Worm (Caenorhabditis elegans): Measurements from ENCODE around the gene fbxb-52.
A peak's percentile ranks its signal among the peaks of the same experiment; 100 is the strongest.

fbxb-52 gene

ce11 chrII:1517354-1517753, 33.0 kb downstream of the fbxb-52 start, which contains the start of gene math-45:
Gene math-45, minus strand, starts transcription at chrII:1517454.
- no peak for TF ChIP-seq nhr-12 (tag; optimal IDR thresholded peaks at IDR 0.05)
- no peak for TF ChIP-seq fos-1 (tag; optimal IDR thresholded peaks at IDR 0.05)
- TF ChIP-seq R02D3.7 (tag; optimal IDR thresholded peaks at IDR 0.05), result no peak
- no peak for TF ChIP-seq unc-55 (GFP tag; optimal IDR thresholded peaks at IDR 0.05)
- TF ChIP-seq nhr-21 (tag; optimal IDR thresholded peaks at IDR 0.05), result no peak
- TF ChIP-seq gmeb-1 (tag; optimal IDR thresholded peaks at IDR 0.05), result no peak
- no peak for TF ChIP-seq ZK546.5 (tag; optimal IDR thresholded peaks at IDR 0.05)
- TF ChIP-seq lin-13 (GFP tag; optimal IDR thresholded peaks at IDR 0.05), result no peak
- no peak for TF ChIP-seq nhr-77 (tag; optimal IDR thresholded peaks at IDR 0.05)

- TF ChIP-seq mbf-1 (tag; optimal IDR thresholded peaks at IDR 0.05) (no peak), mdl-1 (tag; optimal IDR thresholded peaks at IDR 0.05) (no peak), skn-1 (tag; optimal IDR thresholded peaks at IDR 0.05) (no peak), C34F6.9 (tag; optimal IDR thresholded peaks at IDR 0.05) (no peak), lsy-2 (tag; optimal IDR thresholded peaks at IDR 0.05) (no peak), zag-1 (tag; optimal IDR thresholded peaks at IDR 0.05) (no peak), unc-55 (GFP tag; optimal IDR thresholded peaks at IDR 0.05) (no peak), dmd-4 (tag; optimal IDR thresholded peaks at IDR 0.05) (no peak), nhr-237 (tag; optimal IDR thresholded peaks at IDR 0.05) (no peak), nhr-23 (tag; optimal IDR thresholded peaks at IDR 0.05) (no peak), elt-3 (tag; optimal IDR thresholded peaks at IDR 0.05) (no peak), sma-3 (GFP tag; optimal IDR thresholded peaks at IDR 0.05) (no peak), ceh-16 (tag; optimal IDR thresholded peaks at IDR 0.05) (no peak), elt-1 (tag; optimal IDR thresholded peaks at IDR 0.05) (no peak), ZK546.5 (tag; optimal IDR thresholded peaks at IDR 0.05) (no peak)
Measured at ce11 chrII:1504266-1504665, 46.1 kb downstream of the fbxb-52 start, which contains the start of gene fdgt-1. Gene fdgt-1, plus strand, starts transcription at chrII:1504566.

DNA sequence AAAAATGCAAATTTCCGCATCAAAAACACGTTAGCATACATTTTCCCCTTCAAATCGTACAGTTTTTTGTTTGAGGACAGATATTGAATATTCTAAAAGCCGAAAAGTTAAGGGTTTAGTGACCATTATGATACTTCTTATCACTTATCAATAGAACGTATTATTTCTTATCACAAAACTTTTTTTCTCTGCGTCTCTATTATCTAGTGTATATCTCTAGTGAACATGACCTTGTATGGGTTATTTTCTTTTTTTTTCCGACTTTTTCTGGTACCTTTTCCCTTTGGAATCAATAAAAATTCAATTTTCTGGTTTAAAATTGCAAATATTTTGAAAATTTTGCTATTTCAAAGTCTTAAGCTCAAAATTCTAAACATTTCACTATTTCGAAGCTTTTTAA, 46.7 kb downstream of the fbxb-52 start:
- peak; percentile 47 for TF ChIP-seq fos-1 (tag; optimal IDR thresholded peaks at IDR 0.05)
- TF ChIP-seq R02D3.7 (tag; optimal IDR thresholded peaks at IDR 0.05), result no peak
- no peak for TF ChIP-seq mbf-1 (tag; optimal IDR thresholded peaks at IDR 0.05)
- TF ChIP-seq ztf-11 (tag; optimal IDR thresholded peaks at IDR 0.05), result no peak

DNA sequence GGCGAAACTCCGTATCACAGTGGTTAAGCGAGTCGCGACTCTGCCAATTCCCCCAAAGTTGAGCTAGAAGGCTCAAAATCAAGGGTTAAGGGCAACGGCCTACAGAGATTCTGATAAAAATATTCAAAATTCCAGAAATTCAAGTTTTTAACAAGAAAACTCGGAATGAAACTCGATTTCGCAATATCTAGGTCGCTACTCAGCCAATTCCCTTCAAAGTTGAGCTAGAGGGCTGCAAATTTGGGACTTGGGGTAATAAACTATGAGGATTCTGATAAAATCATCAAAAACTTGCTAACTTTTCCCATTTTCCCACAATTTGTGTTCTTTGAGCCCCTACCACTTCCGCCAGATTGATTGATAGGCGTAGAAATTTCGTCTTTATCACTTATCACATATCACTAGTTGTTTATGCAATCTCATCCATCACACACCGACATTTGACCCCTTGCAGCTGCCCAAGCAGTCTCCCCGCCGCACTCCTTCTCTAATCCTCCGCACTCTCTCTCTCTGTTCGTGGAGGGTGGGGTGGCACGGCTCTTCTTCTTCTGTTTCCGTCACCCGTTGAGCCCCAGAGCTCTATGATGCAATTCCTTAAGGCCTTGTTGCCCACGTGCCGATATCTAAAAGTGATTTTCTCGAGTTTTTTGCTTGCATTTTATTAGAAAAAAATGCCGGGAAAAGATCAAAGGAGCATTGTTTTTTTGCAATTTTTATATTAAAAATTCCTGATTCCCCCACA, 48.6 kb downstream of the fbxb-52 start:
- TF ChIP-seq unc-62 (GFP tag; optimal IDR thresholded peaks at IDR 0.05) (peak; percentile 27), elt-3 (tag; optimal IDR thresholded peaks at IDR 0.05) (no peak), ztf-4 (tag; optimal IDR thresholded peaks at IDR 0.05) (peak; percentile 4), nhr-237 (tag; optimal IDR thresholded peaks at IDR 0.05) (no peak), egl-27 (tag; optimal IDR thresholded peaks at IDR 0.05) (no peak), unc-55 (GFP tag; optimal IDR thresholded peaks at IDR 0.05) (peak; percentile 8), ceh-16 (tag; optimal IDR thresholded peaks at IDR 0.05) (no peak), C34F6.9 (tag; optimal IDR thresholded peaks at IDR 0.05) (peak; percentile 38), nhr-129 (tag; optimal IDR thresholded peaks at IDR 0.05) (peak; percentile 96), F13H6.1 (tag; optimal IDR thresholded peaks at IDR 0.05) (peak; percentile 82), lsy-2 (tag; optimal IDR thresholded peaks at IDR 0.05) (peak in 1 of 2 experiments; percentile 56), nhr-21 (tag; optimal IDR thresholded peaks at IDR 0.05) (no peak), sma-9 (GFP tag; optimal IDR thresholded peaks at IDR 0.05) (peak; percentile 75), sma-9 (tag; optimal IDR thresholded peaks at IDR 0.05) (no peak), mdl-1 (tag; optimal IDR thresholded peaks at IDR 0.05) (peak; percentile 37 to 87)

DNA sequence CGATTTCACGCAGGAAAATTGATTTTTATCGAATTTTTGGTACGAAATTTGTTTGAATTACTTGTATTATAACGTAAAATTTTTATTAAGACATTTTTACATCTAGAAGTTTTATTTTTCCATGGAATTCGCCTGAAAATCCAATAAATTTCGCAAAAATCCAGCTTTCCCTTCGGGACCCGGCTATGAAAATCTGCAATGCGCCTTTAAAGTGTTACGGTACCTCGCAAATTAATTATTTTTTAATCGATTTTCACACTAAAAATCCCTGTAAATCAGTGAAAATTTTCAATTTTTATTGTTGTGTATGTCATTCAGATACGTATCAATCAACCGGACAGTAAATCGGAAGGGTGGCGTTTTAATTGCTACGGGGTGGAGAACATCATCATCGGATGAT, 49.4 kb downstream of the fbxb-52 start:
- TF ChIP-seq lin-13 (GFP tag; optimal IDR thresholded peaks at IDR 0.05), result no peak
- no peak for TF ChIP-seq mab-5 (tag; optimal IDR thresholded peaks at IDR 0.05)
- no peak for TF ChIP-seq egl-27 (tag; optimal IDR thresholded peaks at IDR 0.05)
- TF ChIP-seq ZK546.5 (tag; optimal IDR thresholded peaks at IDR 0.05), result no peak
- no peak for TF ChIP-seq nhr-12 (tag; optimal IDR thresholded peaks at IDR 0.05)

ce11 chrII:1500286-1500840, 50.0 kb downstream of the fbxb-52 start, which contains the start of gene emc-1:
Gene emc-1, minus strand, starts transcription at chrII:1500330.
- no peak for TF ChIP-seq ama-1 (optimal IDR thresholded peaks at IDR 0.05)
- no peak for TF ChIP-seq elt-1 (tag; optimal IDR thresholded peaks at IDR 0.05)
- peak; percentile 8 for TF ChIP-seq unc-55 (GFP tag; optimal IDR thresholded peaks at IDR 0.05)
- TF ChIP-seq mbf-1 (tag; optimal IDR thresholded peaks at IDR 0.05), result no peak
- peak; percentile 16 for TF ChIP-seq C34F6.9 (tag; optimal IDR thresholded peaks at IDR 0.05)
- peak in 1 of 2 experiments; percentile 22 for TF ChIP-seq lsy-2 (tag; optimal IDR thresholded peaks at IDR 0.05)

All from whole organism, L2 larva.